Worm (Caenorhabditis elegans): ENCODE data around the gene C17F4.7.
"Not testable (repeated sequence)": the region's sequence is repeated elsewhere in the genome, so short reads cannot be mapped to it uniquely, and the experiment has no call there.

C17F4.7 gene

DNA sequence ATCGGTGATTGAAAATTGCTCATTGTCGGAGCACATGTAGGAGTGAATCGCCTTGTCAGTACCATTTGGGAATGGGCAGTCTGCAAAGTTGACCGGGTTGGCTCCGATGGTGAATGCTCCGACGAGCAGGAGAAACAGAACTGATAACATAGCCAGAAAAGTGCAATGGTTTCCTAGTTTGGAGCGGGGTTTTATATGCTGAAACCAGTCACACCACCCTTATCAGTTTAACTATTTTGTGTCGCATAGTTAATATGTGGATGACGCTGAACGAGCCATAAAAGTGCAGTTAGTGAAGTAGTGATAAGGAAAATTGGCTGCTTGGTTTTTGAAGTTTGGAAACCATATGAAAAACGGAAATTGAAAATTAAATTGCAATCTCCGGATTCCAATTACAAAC lies at the start of gene C17F4.7:
Gene C17F4.7 (minus strand): TSS at position 180 of the 400 bp plus-strand sequence.
- no peak for TF ChIP-seq ceh-30 (tag; optimal IDR thresholded peaks at IDR 0.05)
- TF ChIP-seq lim-6 (tag; optimal IDR thresholded peaks at IDR 0.05) = no peak
- TF ChIP-seq nhr-11 (tag; optimal IDR thresholded peaks at IDR 0.05) = no peak
- no peak for TF ChIP-seq unc-3 (GFP tag; conservative IDR thresholded peaks at IDR 0.05)
- no peak for TF ChIP-seq unc-3 (tag; optimal IDR thresholded peaks at IDR 0.05)
- no peak for TF ChIP-seq ceh-45 (GFP tag; IDR thresholded peaks at IDR 0.05)
- TF ChIP-seq fkh-6 (tag; optimal IDR thresholded peaks at IDR 0.05) = no peak
- TF ChIP-seq ref-2 (tag; optimal IDR thresholded peaks at IDR 0.05) = no peak
- TF ChIP-seq hlh-6 (tag; optimal IDR thresholded peaks at IDR 0.05) = no peak
- no peak for TF ChIP-seq odd-2 (tag; optimal IDR thresholded peaks at IDR 0.05)
- no peak for TF ChIP-seq K02D7.2 (tag; optimal IDR thresholded peaks at IDR 0.05)
- TF ChIP-seq dve-1 (tag; optimal IDR thresholded peaks at IDR 0.05) = no peak
- no peak for TF ChIP-seq ceh-48 (tag; optimal IDR thresholded peaks at IDR 0.05)
- no peak for TF ChIP-seq elt-2 (tag; optimal IDR thresholded peaks at IDR 0.05)
- no peak for TF ChIP-seq tbx-2 (tag; optimal IDR thresholded peaks at IDR 0.05)

DNA sequence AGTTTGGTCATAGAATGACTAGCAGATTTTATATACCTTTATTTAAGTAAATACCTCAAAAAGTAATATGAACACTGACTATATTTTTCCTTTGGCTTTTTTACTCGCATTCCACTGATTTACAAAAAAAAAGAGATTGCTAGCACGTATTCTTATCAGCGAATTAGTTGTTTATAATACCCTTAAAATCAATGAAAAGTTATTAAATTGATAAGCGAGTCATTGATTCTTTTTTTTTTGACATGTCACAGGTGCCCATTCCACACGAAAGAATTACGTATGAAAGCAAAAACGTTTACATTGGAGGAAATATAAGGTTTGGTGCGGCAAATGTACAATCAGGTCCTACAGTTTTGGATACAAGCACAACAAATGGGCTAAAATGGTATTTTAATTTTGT lies 49.4 kb upstream of the C17F4.7 start, which contains the start of gene btb-17:
Gene btb-17 (plus strand): TSS at position 213 of the 400 bp plus-strand sequence.
- no peak for TF ChIP-seq fax-1 (tag; optimal IDR thresholded peaks at IDR 0.05)
- no peak for TF ChIP-seq odd-2 (tag; optimal IDR thresholded peaks at IDR 0.05)
- no peak for TF ChIP-seq ama-1 (optimal IDR thresholded peaks at IDR 0.05)
- TF ChIP-seq ttx-3 (tag; optimal IDR thresholded peaks at IDR 0.05) = no peak
- no peak for TF ChIP-seq mec-3 (tag; optimal IDR thresholded peaks at IDR 0.05; ENCODE audit: borderline replicate concordance)
- TF ChIP-seq hlh-15 (tag; optimal IDR thresholded peaks at IDR 0.05) = no peak
- no peak for TF ChIP-seq npax-4 (tag; optimal IDR thresholded peaks at IDR 0.05)
- TF ChIP-seq sdc-2 (tag; optimal IDR thresholded peaks at IDR 0.05) = no peak

DNA sequence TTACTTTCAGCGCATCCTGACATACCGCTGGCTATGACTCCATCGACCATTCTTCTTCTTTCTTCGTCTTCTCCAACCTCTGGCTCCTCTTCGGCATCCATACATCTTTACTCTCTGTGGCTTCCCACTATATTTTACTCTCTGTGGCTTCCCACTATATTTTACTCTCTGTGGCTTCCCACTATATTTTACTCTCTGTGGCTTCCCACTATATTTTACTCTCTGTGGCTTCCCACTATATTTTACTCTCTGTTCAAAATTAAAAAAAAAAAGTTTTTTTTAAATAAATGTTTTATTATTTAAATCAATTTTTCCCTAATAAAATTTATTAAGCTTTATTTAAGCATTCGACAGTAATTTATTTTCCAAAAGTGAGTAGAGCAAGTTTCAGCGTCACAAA lies 44.7 kb upstream of the C17F4.7 start, which contains the start of gene F39E9.14:
Gene F39E9.14 (minus strand): TSS at position 101 of the 400 bp plus-strand sequence.
- not testable (repeated sequence) for TF ChIP-seq syd-9 (tag; optimal IDR thresholded peaks at IDR 0.05); elt-2 (tag; optimal IDR thresholded peaks at IDR 0.05); hlh-30 (tag; optimal IDR thresholded peaks at IDR 0.05; ENCODE audit: insufficient read depth)

DNA sequence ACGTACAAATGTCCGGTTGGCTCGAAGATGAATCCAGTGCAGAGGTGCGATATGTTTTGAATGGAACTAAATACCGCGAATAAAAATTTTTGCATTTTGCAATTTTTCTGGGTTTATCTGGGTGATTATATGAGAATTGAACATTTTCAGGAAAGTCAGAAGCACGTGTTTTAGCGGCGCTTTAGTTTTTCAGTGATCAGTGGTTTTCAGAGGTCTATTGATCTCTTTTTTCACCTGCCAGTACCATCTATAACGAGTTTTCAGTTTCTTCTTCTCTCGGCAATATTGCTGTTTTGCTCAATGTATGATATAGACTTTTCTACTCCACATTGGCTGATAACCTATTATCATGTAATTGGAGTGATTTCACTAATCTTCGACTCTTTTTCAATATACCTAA lies 41.3 kb upstream of the C17F4.7 start, which contains the start of gene sri-63:
Gene sri-63 (plus strand): TSS at position 301 of the 400 bp plus-strand sequence.
- TF ChIP-seq pag-3 (tag; optimal IDR thresholded peaks at IDR 0.05; ENCODE audit: borderline replicate concordance) (no peak), sox-4 (tag; optimal IDR thresholded peaks at IDR 0.05) (no peak), rnt-1 (tag; optimal IDR thresholded peaks at IDR 0.05) (no peak), hlh-15 (tag; optimal IDR thresholded peaks at IDR 0.05) (no peak), ama-1 (optimal IDR thresholded peaks at IDR 0.05) (no peak)

DNA sequence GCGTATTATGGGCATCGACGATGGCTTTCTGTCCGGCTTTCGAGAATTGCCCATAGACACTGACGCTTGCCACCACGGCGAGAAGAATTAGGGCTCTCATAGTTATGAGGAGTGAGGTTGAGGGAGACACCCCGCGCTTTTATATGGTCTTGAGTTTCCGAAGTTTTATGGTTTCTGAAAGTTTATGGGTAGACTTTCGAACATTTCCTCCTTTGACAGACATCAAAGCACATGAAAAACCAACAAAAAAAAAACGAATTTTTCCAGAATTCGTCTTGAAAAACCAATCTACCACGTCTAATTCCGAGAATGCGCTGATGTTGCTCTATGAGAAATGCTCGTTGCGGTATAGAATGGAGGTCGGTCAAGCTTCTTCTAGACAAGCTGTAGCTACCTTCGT lies 38.7 kb upstream of the C17F4.7 start, which contains the start of gene scl-15:
Gene scl-15 (minus strand): TSS at position 101 of the 400 bp plus-strand sequence.
- TF ChIP-seq pqm-1 (tag; optimal IDR thresholded peaks at IDR 0.05) (no peak), C38D4.7 (GFP tag; optimal IDR thresholded peaks at IDR 0.05) (no peak), sdc-2 (tag; optimal IDR thresholded peaks at IDR 0.05) (no peak), fkh-10 (GFP tag; optimal IDR thresholded peaks at IDR 0.05) (no peak), unc-3 (GFP tag; conservative IDR thresholded peaks at IDR 0.05) (no peak), unc-3 (tag; optimal IDR thresholded peaks at IDR 0.05) (no peak), K09A11.1 (tag; optimal IDR thresholded peaks at IDR 0.05; ENCODE audit: insufficient read depth) (no peak), madf-2 (tag; optimal IDR thresholded peaks at IDR 0.05) (no peak), ets-4 (tag; optimal IDR thresholded peaks at IDR 0.05) (no peak), ceh-34 (tag; optimal IDR thresholded peaks at IDR 0.05) (no peak), ceh-6 (GFP tag; optimal IDR thresholded peaks at IDR 0.05) (no peak), gmeb-2 (tag; optimal IDR thresholded peaks at IDR 0.05) (no peak), tbx-7 (tag; optimal IDR thresholded peaks at IDR 0.05) (no peak), hlh-15 (tag; optimal IDR thresholded peaks at IDR 0.05) (no peak), elt-2 (tag; optimal IDR thresholded peaks at IDR 0.05) (no peak), ceh-14 (tag; optimal IDR thresholded peaks at IDR 0.05) (no peak)
